Fruit fly (Drosophila melanogaster) whole organism, embryonic: ENCODE measurements around the gene SclB.
A peak's percentile ranks its signal among the peaks of the same experiment; 100 is the strongest.

Source experiments
- CG10959 ChIP-seq: fragments of 200-800 bp; sonication (Bioruptor generic); IDR thresholded peaks from 2 replicates; pipeline ENCODE4 v1.3.6; 2022; ENCODE audit warnings: missing biosample characterization, missing genetic modification characterization
- CG12236 ChIP-seq: fragments of 200-800 bp; sonication (Bioruptor generic); optimal IDR thresholded peaks from 2 replicates; lab custom pipeline; 2016; ENCODE audit warnings: missing biosample characterization, missing genetic modification characterization
- CG12391 ChIP-seq: fragments of 200-800 bp; sonication (Bioruptor generic); optimal IDR thresholded peaks from 3 replicates; lab custom pipeline; 2018; ENCODE audit warnings: missing biosample characterization, mild to moderate bottlenecking, missing genetic modification characterization, moderate library complexity
- CG12659 ChIP-seq: fragments of 200-800 bp; sonication (Bioruptor generic); optimal IDR thresholded peaks from 3 replicates; lab custom pipeline; 2017; ENCODE audit warnings: mild to moderate bottlenecking, missing biosample characterization, missing genetic modification reagents, missing genetic modification characterization
- CG14710 ChIP-seq: fragments of 200-800 bp; sonication (Bioruptor generic); optimal IDR thresholded peaks from 3 replicates; lab custom pipeline; 2019; ENCODE audit warnings: missing biosample characterization, mild to moderate bottlenecking, missing genetic modification characterization, moderate library complexity
- CG16815 ChIP-seq: fragments of 200-800 bp; sonication (Bioruptor generic); optimal IDR thresholded peaks from 3 replicates; lab custom pipeline; 2017; ENCODE audit warnings: missing biosample characterization, mild to moderate bottlenecking, missing genetic modification characterization
- CG18764 ChIP-seq: fragments of 200-800 bp; sonication (Bioruptor generic); optimal IDR thresholded peaks from 3 replicates; lab custom pipeline; 2016; ENCODE audit warnings: missing biosample characterization, missing genetic modification characterization
- CG2202 ChIP-seq: fragments of 200-800 bp; sonication (Bioruptor generic); optimal IDR thresholded peaks from 2 replicates; lab custom pipeline; 2018; ENCODE audit warnings: missing biosample characterization, mild to moderate bottlenecking, missing genetic modification characterization
- CG3065 ChIP-seq: fragments of 200-800 bp; sonication (Bioruptor generic); optimal IDR thresholded peaks from 2 replicates; lab custom pipeline; 2016; ENCODE audit warnings: missing biosample characterization, missing genetic modification characterization
- CG31224 ChIP-seq: fragments of 200-800 bp; sonication (Bioruptor generic); IDR thresholded peaks from 2 replicates; pipeline ENCODE4 v1.3.6; 2022; ENCODE audit warnings: missing biosample characterization, missing genetic modification characterization
- CG4328 ChIP-seq: fragments of 200-800 bp; sonication (Bioruptor generic); optimal IDR thresholded peaks from 3 replicates; lab custom pipeline; 2017; ENCODE audit warnings: missing biosample characterization, missing genetic modification reagents, missing genetic modification characterization
- CG4424 ChIP-seq: fragments of 200-800 bp; sonication (Bioruptor generic); optimal IDR thresholded peaks from 3 replicates; lab custom pipeline; 2016; ENCODE audit warnings: missing biosample characterization, missing genetic modification characterization
- CG4820 ChIP-seq: fragments of 200-800 bp; sonication (Bioruptor generic); optimal IDR thresholded peaks from 3 replicates; lab custom pipeline; 2016; ENCODE audit warnings: missing biosample characterization, missing genetic modification characterization
- CG7271 ChIP-seq: fragments of 200-800 bp; sonication (Bioruptor generic); optimal IDR thresholded peaks from 2 replicates; lab custom pipeline; 2018; ENCODE audit warnings: missing biosample characterization, mild to moderate bottlenecking, missing genetic modification characterization, moderate library complexity
- CG7987 ChIP-seq: fragments of 200-800 bp; sonication (Bioruptor generic); optimal IDR thresholded peaks from 2 replicates; lab custom pipeline; 2018; ENCODE audit warnings: missing biosample characterization, mild to moderate bottlenecking, missing genetic modification characterization, moderate library complexity
- CTCF ChIP-seq: fragments of 200-800 bp; sonication (Bioruptor generic); optimal IDR thresholded peaks from 2 replicates; lab custom pipeline; 2017; ENCODE audit warnings: missing biosample characterization, mild to moderate bottlenecking, missing genetic modification characterization, moderate library complexity
- Dbx ChIP-seq: fragments of 200-800 bp; sonication (Bioruptor generic); IDR thresholded peaks from 3 replicates; pipeline ENCODE4 v1.3.6; 2022; ENCODE audit warnings: missing biosample characterization, missing genetic modification characterization
- Deaf1 ChIP-seq: fragments of 200-800 bp; optimal IDR thresholded peaks from 3 replicates; lab custom pipeline; 2019; ENCODE audit warnings: missing biosample characterization, mild to moderate bottlenecking, missing genetic modification characterization, moderate library complexity
- Dek ChIP-seq: fragments of 200-800 bp; sonication (Bioruptor generic); optimal IDR thresholded peaks from 3 replicates; lab custom pipeline; 2019; ENCODE audit warnings: missing biosample characterization, mild to moderate bottlenecking, missing genetic modification characterization, moderate library complexity
- Dip2 ChIP-seq: fragments of 200-800 bp; sonication (Bioruptor generic); IDR thresholded peaks from 2 replicates; pipeline ENCODE4 v1.3.6; 2022; ENCODE audit warnings: missing biosample characterization, missing genetic modification characterization
- Eip74EF ChIP-seq, 2 experiments: fragments of 200-800 bp in 1 of 2; fragments of >200 bp in 1 of 2; sonication (Bioruptor generic) in 1 of 2; optimal IDR thresholded peaks; 2 replicates each; lab custom pipeline; 2017 to 2019; ENCODE audit warnings: missing biosample characterization in 2 of 2, missing genetic modification characterization in 2 of 2, mild to moderate bottlenecking in 1 of 2, moderate library complexity in 1 of 2
- Fer3 ChIP-seq: fragments of 200-800 bp; sonication (Bioruptor generic); optimal IDR thresholded peaks from 2 replicates; lab custom pipeline; 2018; ENCODE audit warnings: missing biosample characterization, mild to moderate bottlenecking, missing genetic modification characterization, moderate library complexity
- GATAe ChIP-seq: fragments of 200-800 bp; sonication (Bioruptor generic); conservative IDR thresholded peaks from 2 replicates; pipeline ENCODE4 v1.3.6; 2022; ENCODE audit warnings: missing biosample characterization, missing genetic modification characterization
- H2.0 ChIP-seq: fragments of 200-800 bp; sonication (Bioruptor generic); IDR thresholded peaks from 2 replicates; pipeline ENCODE4 v1.3.6; 2022; ENCODE audit warnings: missing biosample characterization, missing genetic modification characterization
- HHEX ChIP-seq: fragments of 200-800 bp; sonication (Bioruptor generic); optimal IDR thresholded peaks from 3 replicates; lab custom pipeline; 2017; ENCODE audit warnings: missing biosample characterization, mild to moderate bottlenecking, missing genetic modification characterization, missing genetic modification reagents
- Kr ChIP-seq: fragments of 200-800 bp; sonication (Bioruptor generic); optimal IDR thresholded peaks from 2 replicates; lab custom pipeline; 2017; ENCODE audit warnings: missing biosample characterization, mild to moderate bottlenecking, missing genetic modification characterization
- Lim3 ChIP-seq: fragments of 200-800 bp; sonication (Bioruptor generic); IDR thresholded peaks from 2 replicates; pipeline ENCODE4 v1.3.6; 2022; ENCODE audit warnings: missing biosample characterization, missing genetic modification characterization
- MBD-R2 ChIP-seq: fragments of 200-800 bp; sonication (Bioruptor generic); IDR thresholded peaks from 2 replicates; pipeline ENCODE4 v1.3.6; 2022; ENCODE audit warnings: missing biosample characterization, missing genetic modification characterization
- Med ChIP-seq: fragments of 200-800 bp; sonication (Bioruptor generic); peaks from one replicate; lab custom pipeline; 2016; ENCODE audit warnings: missing biosample characterization, missing genetic modification characterization, mild to moderate bottlenecking, inconsistent platforms, moderate library complexity
- NC2β ChIP-seq: fragments of 200-800 bp; sonication (Bioruptor generic); optimal IDR thresholded peaks from 2 replicates; lab custom pipeline; 2016; ENCODE audit warnings: missing biosample characterization, missing genetic modification characterization
- Neu2 ChIP-seq: fragments of 200-800 bp; sonication (Bioruptor generic); optimal IDR thresholded peaks from 3 replicates; lab custom pipeline; 2016; ENCODE audit warnings: missing biosample characterization, missing genetic modification characterization, borderline replicate concordance
- Side ChIP-seq: fragments of 200-800 bp; sonication (Bioruptor generic); optimal IDR thresholded peaks from 2 replicates; lab custom pipeline; 2016; ENCODE audit warnings: missing biosample characterization, missing genetic modification characterization
- ap ChIP-seq: fragments of 200-800 bp; sonication (Bioruptor generic); IDR thresholded peaks from 2 replicates; pipeline ENCODE4 v1.3.6; 2022; ENCODE audit warnings: missing biosample characterization, missing genetic modification characterization
- ash1 ChIP-seq: fragments of 200-800 bp; sonication (Bioruptor generic); optimal IDR thresholded peaks from 2 replicates; lab custom pipeline; 2018; ENCODE audit warnings: missing biosample characterization, mild to moderate bottlenecking, missing genetic modification characterization
- chif ChIP-seq, 2 experiments: fragments of 200-800 bp; sonication (Bioruptor generic); optimal IDR thresholded peaks; 3 replicates each; lab custom pipeline; 2016; ENCODE audit warnings: missing biosample characterization in 2 of 2, missing genetic modification characterization in 2 of 2
- croc ChIP-seq: fragments of 200-800 bp; sonication (Bioruptor generic); conservative IDR thresholded peaks from 3 replicates; pipeline ENCODE4 v1.3.6; 2022; ENCODE audit warnings: missing biosample characterization, missing genetic modification characterization
- fd64A ChIP-seq: fragments of 200-800 bp; sonication (Bioruptor generic); optimal IDR thresholded peaks from 3 replicates; lab custom pipeline; 2018; ENCODE audit warnings: missing biosample characterization, mild to moderate bottlenecking, missing genetic modification characterization
- gcm2 ChIP-seq: fragments of 200-800 bp; sonication (Bioruptor generic); optimal IDR thresholded peaks from 2 replicates; lab custom pipeline; 2016; ENCODE audit warnings: missing biosample characterization, missing genetic modification characterization
- onecut ChIP-seq: fragments of 200-800 bp; sonication (Bioruptor generic); IDR thresholded peaks from 2 replicates; pipeline ENCODE4 v1.3.6; 2022; ENCODE audit warnings: missing biosample characterization, missing genetic modification characterization
- pan ChIP-seq, 4 experiments: fragments of >200 bp in 3 of 4; fragments of 200-800 bp in 1 of 4; sonication (Bioruptor generic) in 1 of 4; optimal IDR thresholded peaks in 3 of 4; IDR thresholded peaks in 1 of 4; 2 replicates each; pipeline versions ENCODE4 v1.3.6 to Lab custom; 2017 to 2022; ENCODE audit warnings: missing biosample characterization in 2 of 4, missing genetic modification characterization in 2 of 4, mixed read lengths in 1 of 4
- pfk ChIP-seq: fragments of 200-800 bp; sonication (Bioruptor generic); optimal IDR thresholded peaks from 2 replicates; lab custom pipeline; 2018; ENCODE audit warnings: missing biosample characterization, mild to moderate bottlenecking, missing genetic modification characterization, moderate library complexity
- repo ChIP-seq: fragments of 200-800 bp; sonication (Bioruptor generic); optimal IDR thresholded peaks from 2 replicates; lab custom pipeline; 2016; ENCODE audit warnings: missing biosample characterization, missing genetic modification characterization
- sens ChIP-seq: fragments of 200-800 bp; sonication (Bioruptor generic); peaks from one replicate; lab custom pipeline; 2016; ENCODE audit warnings: missing biosample characterization, missing genetic modification characterization
- seq ChIP-seq: fragments of 200-800 bp; sonication (Bioruptor generic); IDR thresholded peaks from 2 replicates; pipeline ENCODE4 v1.3.6; 2022; ENCODE audit warnings: missing biosample characterization, missing genetic modification characterization
- slbo ChIP-seq: fragments of 200-800 bp; sonication (Bioruptor generic); IDR thresholded peaks from 2 replicates; pipeline ENCODE4 v1.3.6; 2022; ENCODE audit warnings: missing biosample characterization, missing genetic modification characterization
- sr ChIP-seq: fragments of 200-800 bp; sonication (Bioruptor generic); IDR thresholded peaks from 3 replicates; pipeline ENCODE4 v1.3.6; 2022; ENCODE audit warnings: missing biosample characterization, missing genetic modification characterization
- twi ChIP-seq: fragments of 200-800 bp; optimal IDR thresholded peaks from 2 replicates; lab custom pipeline; 2019; ENCODE audit warnings: missing biosample characterization, mild to moderate bottlenecking, missing genetic modification characterization, moderate library complexity
- unc-4 ChIP-seq: fragments of 200-800 bp; sonication (Bioruptor generic); IDR thresholded peaks from 2 replicates; pipeline ENCODE4 v1.3.6; 2022; ENCODE audit warnings: missing biosample characterization, missing genetic modification characterization; ENCODE audit not compliant: partially characterized antibody
- yki ChIP-seq: fragments of >200 bp; optimal IDR thresholded peaks from 3 replicates; lab custom pipeline; 2018

Gene SclB

DNA sequence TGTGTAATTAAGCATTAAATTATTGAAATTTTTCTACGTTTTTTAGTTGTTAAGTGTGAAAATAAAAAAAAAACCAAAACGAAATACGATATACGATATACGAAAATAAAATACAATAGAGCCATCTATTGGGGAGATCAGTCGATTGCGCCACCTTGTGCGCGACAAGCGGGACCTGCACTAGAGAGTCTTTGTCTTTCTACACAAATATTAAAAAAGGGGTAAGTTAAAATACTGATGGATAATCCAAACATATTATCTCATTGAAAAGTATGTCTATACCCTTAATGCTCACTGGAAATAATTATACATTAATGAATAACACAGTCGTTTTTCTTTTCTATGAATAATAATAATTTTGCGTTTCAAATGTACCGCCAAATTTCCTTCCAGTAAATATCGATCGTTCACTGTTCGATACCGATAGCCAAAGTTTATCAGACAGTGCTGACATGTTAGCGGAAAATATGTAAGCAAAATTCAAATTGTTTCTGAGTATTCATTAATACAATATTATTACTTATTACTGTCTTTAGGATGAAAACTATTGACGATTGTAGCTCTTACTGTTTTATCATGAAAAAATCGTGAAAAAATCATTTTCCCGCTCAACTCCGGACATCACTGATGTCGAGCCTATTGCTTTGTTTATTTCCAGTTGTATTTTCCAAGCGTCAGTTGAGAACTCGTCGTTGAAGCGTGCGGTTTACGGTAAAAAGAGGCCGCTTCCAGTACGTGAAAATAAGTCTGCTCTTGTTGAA is 21.6 kb upstream of the SclB start, which contains the start of gene mdy (continued):
- TF ChIP-seq NC2β (GFP tag; lab: Kevin White, UChicago): peak; percentile 37
- no peak for TF ChIP-seq Neu2 (GFP tag; lab: Kevin White, UChicago)
- no peak for TF ChIP-seq CG7987
- TF ChIP-seq repo: peak; percentile 22
- TF ChIP-seq H2.0 (GFP tag; lab: Robert Waterston, UW): peak; percentile 62
- TF ChIP-seq seq (GFP tag; lab: Robert Waterston, UW): peak; percentile 44; the same call in 1 of the 2 replicates
- peak; percentile 77 for TF ChIP-seq CG12391 (tag; lab: Kevin White, UChicago)
- TF ChIP-seq CG12236 (GFP tag; lab: Kevin White, UChicago): no peak
- TF ChIP-seq gcm2: peak; percentile 23
- peak; percentile 92 for TF ChIP-seq sens (GFP tag; lab: Kevin White, UChicago)
- peak; percentile 21 for TF ChIP-seq Deaf1 (tag; lab: Kevin White, UChicago)
- TF ChIP-seq Eip74EF (GFP tag; optimal IDR thresholded peaks at IDR 0.05; lab: Kevin White, UChicago): peak in 1 of 2 experiments; percentile 17
- TF ChIP-seq CG31224 (GFP tag; lab: Robert Waterston, UW): peak; percentile 38; the same call in 1 of the 2 replicates
- peak; percentile 18 for TF ChIP-seq Fer3 (tag; lab: Kevin White, UChicago)
- TF ChIP-seq onecut (GFP tag; lab: Robert Waterston, UW): peak; percentile 52
- no peak for TF ChIP-seq croc (GFP tag; lab: Robert Waterston, UW)
- no peak for TF ChIP-seq GATAe
- no peak for TF ChIP-seq CG7271 (tag; lab: Kevin White, UChicago)
- peak; percentile 55 for TF ChIP-seq CG12659
- TF ChIP-seq fd64A (GFP tag; lab: Kevin White, UChicago): no peak
- TF ChIP-seq Side (GFP tag; lab: Kevin White, UChicago): peak; percentile 5
- TF ChIP-seq HHEX (GFP tag; lab: Kevin White, UChicago): no peak
- peak; percentile 54 for TF ChIP-seq Dek
- no peak for TF ChIP-seq CG18764 (GFP tag; lab: Kevin White, UChicago)
- peak; percentile 99 for TF ChIP-seq CTCF (GFP tag; lab: Kevin White, UChicago)
- peak; percentile 97 for TF ChIP-seq Kr (GFP tag; lab: Kevin White, UChicago)
- peak; percentile 0 for TF ChIP-seq CG4328
- TF ChIP-seq CG4424 (GFP tag; lab: Kevin White, UChicago): peak; percentile 63
- TF ChIP-seq ap: 0 out of 2 replicates have a peak, but pooled peaks have one; percentile 27
- TF ChIP-seq CG4820: peak; percentile 43
- TF ChIP-seq Lim3 (GFP tag; lab: Robert Waterston, UW): no peak
- no peak for TF ChIP-seq CG16815 (GFP tag; lab: Kevin White, UChicago)
- peak; percentile 4 to 65 for TF ChIP-seq chif (GFP tag; optimal IDR thresholded peaks at IDR 0.05; lab: Kevin White, UChicago)
- peak; percentile 90 for TF ChIP-seq Med (GFP tag; lab: Kevin White, UChicago)
- peak; percentile 67 for TF ChIP-seq slbo
- TF ChIP-seq pfk (GFP tag; lab: Kevin White, UChicago): no peak
- peak; percentile 58 for TF ChIP-seq CG14710 (tag; lab: Kevin White, UChicago)
- peak; percentile 55; the same call in 1 of the 2 replicates for TF ChIP-seq unc-4
- peak; percentile 49; the same call in 1 of the 3 replicates for TF ChIP-seq Dbx (GFP tag; lab: Robert Waterston, UW)
- TF ChIP-seq CG10959: peak; percentile 26; the same call in 1 of the 2 replicates
- TF ChIP-seq ash1: no peak
- TF ChIP-seq Dip2: no peak
- peak; percentile 4 for TF ChIP-seq CG3065
- no peak for TF ChIP-seq yki
- no peak; the same call in 1 of the 2 replicates for TF ChIP-seq MBD-R2
- TF ChIP-seq twi (tag; lab: Kevin White, UChicago): no peak
- no peak for TF ChIP-seq sr (GFP tag; lab: Robert Waterston, UW)
- TF ChIP-seq pan (optimal IDR thresholded peaks at IDR 0.05; lab: Kevin White, UChicago): no peak
- peak in 1 of 2 experiments; percentile 50 for TF ChIP-seq pan (GFP tag; optimal IDR thresholded peaks at IDR 0.05 in 1 of 2, IDR thresholded peaks at IDR 0.05 in 1 of 2)
- TF ChIP-seq CG2202: no peak
